Worm (Caenorhabditis elegans) whole organism, L2 larva: ENCODE measurements around the gene K02D10.2.

Source experiments
- C34F6.9 ChIP-seq: fragments of 150-350 bp; optimal IDR thresholded peaks from 2 replicates; lab custom pipeline; 2014; ENCODE audit warnings: missing biosample characterization, missing genetic modification characterization
- F13H6.1 ChIP-seq: sonication (generic microtip); optimal IDR thresholded peaks from 2 replicates; lab custom pipeline; 2016; ENCODE audit warnings: missing genetic modification characterization, missing compliant biosample characterization
- R02D3.7 ChIP-seq: fragments of 150-350 bp; optimal IDR thresholded peaks from 2 replicates; lab custom pipeline; 2014; ENCODE audit warnings: missing biosample characterization, missing genetic modification characterization
- Y55F3AM.14 ChIP-seq: fragments of 200-800 bp; sonication (Bioruptor generic); optimal IDR thresholded peaks from 2 replicates; lab custom pipeline; 2018; ENCODE audit warnings: mild to moderate bottlenecking, missing genetic modification characterization, missing compliant biosample characterization
- ZK546.5 ChIP-seq: sonication (generic microtip); optimal IDR thresholded peaks from 2 replicates; lab custom pipeline; 2017; ENCODE audit warnings: missing biosample characterization, missing genetic modification characterization
- alr-1 ChIP-seq: fragments of 150-350 bp; optimal IDR thresholded peaks from 2 replicates; lab custom pipeline; 2014; ENCODE audit warnings: missing biosample characterization, missing genetic modification characterization
- aly-2 ChIP-seq: fragments of 150-350 bp; optimal IDR thresholded peaks from 2 replicates; lab custom pipeline; 2014; ENCODE audit warnings: missing biosample characterization, missing genetic modification characterization
- ama-1 ChIP-seq: fragments of 150-350 bp; optimal IDR thresholded peaks from 2 replicates; lab custom pipeline; 2018; ENCODE audit warnings: inconsistent platforms
- blmp-1 ChIP-seq: sonication (generic microtip); optimal IDR thresholded peaks from 2 replicates; lab custom pipeline; 2017; ENCODE audit warnings: missing genetic modification characterization, mild to moderate bottlenecking, missing compliant biosample characterization, antibody characterized with exemption, moderate library complexity; ENCODE audit not compliant: insufficient read depth
- ceh-16 ChIP-seq: fragments of 150-350 bp; optimal IDR thresholded peaks from 2 replicates; lab custom pipeline; 2014; ENCODE audit warnings: missing biosample characterization, missing genetic modification characterization
- ceh-82 ChIP-seq: fragments of 150-350 bp; optimal IDR thresholded peaks from 2 replicates; lab custom pipeline; 2014; ENCODE audit warnings: missing biosample characterization, missing genetic modification characterization
- crh-2 ChIP-seq: sonication (generic microtip); optimal IDR thresholded peaks from 2 replicates; lab custom pipeline; 2017; ENCODE audit warnings: missing biosample characterization, missing genetic modification characterization
- dmd-4 ChIP-seq: sonication (generic microtip); optimal IDR thresholded peaks from 2 replicates; lab custom pipeline; 2017; ENCODE audit warnings: missing biosample characterization, missing genetic modification characterization
- egl-27 ChIP-seq: sonication (generic microtip); optimal IDR thresholded peaks from 3 replicates; lab custom pipeline; 2017; ENCODE audit warnings: missing biosample characterization, missing genetic modification reagents, missing genetic modification characterization
- elt-1 ChIP-seq: fragments of 150-350 bp; optimal IDR thresholded peaks from 2 replicates; lab custom pipeline; 2014; ENCODE audit warnings: missing biosample characterization, missing genetic modification characterization
- elt-3 ChIP-seq: sonication (generic microtip); optimal IDR thresholded peaks from 2 replicates; lab custom pipeline; 2017; ENCODE audit warnings: missing biosample characterization, missing genetic modification characterization
- fos-1 ChIP-seq: fragments of 150-350 bp; optimal IDR thresholded peaks from 2 replicates; lab custom pipeline; 2014; ENCODE audit warnings: missing biosample characterization, missing genetic modification characterization
- gmeb-1 ChIP-seq: fragments of 150-350 bp; optimal IDR thresholded peaks from 2 replicates; lab custom pipeline; 2014; ENCODE audit warnings: missing biosample characterization, missing genetic modification characterization
- lin-11 ChIP-seq: fragments of 150-350 bp; sonication (generic microtip); optimal IDR thresholded peaks from 2 replicates; lab custom pipeline; 2014; ENCODE audit warnings: missing biosample characterization, missing genetic modification characterization, inconsistent platforms, mixed read lengths
- lin-13 ChIP-seq: fragments of 150-350 bp; optimal IDR thresholded peaks from 2 replicates; lab custom pipeline; 2014; ENCODE audit warnings: missing biosample characterization, missing genetic modification reagents, missing genetic modification characterization
- lin-39 ChIP-seq: fragments of 150-350 bp; optimal IDR thresholded peaks from 2 replicates; lab custom pipeline; 2014; ENCODE audit warnings: missing biosample characterization, missing genetic modification reagents, missing genetic modification characterization
- lsy-2 ChIP-seq, 2 experiments: fragments of 150-350 bp in 1 of 2; sonication (generic microtip) in 1 of 2; optimal IDR thresholded peaks; 2 replicates each; lab custom pipeline; 2014 to 2017; ENCODE audit warnings: missing biosample characterization in 2 of 2, missing genetic modification characterization in 2 of 2
- mab-5 ChIP-seq: fragments of 150-350 bp; optimal IDR thresholded peaks from 2 replicates; lab custom pipeline; 2014; ENCODE audit warnings: missing biosample characterization, missing genetic modification characterization
- mbf-1 ChIP-seq: sonication (generic microtip); optimal IDR thresholded peaks from 2 replicates; lab custom pipeline; 2017; ENCODE audit warnings: missing biosample characterization, missing genetic modification characterization
- mdl-1 ChIP-seq, 2 experiments: fragments of 150-350 bp in 1 of 2; sonication (generic microtip) in 1 of 2; optimal IDR thresholded peaks; 2 replicates each; lab custom pipeline; 2017; ENCODE audit warnings: missing biosample characterization in 2 of 2, missing genetic modification characterization in 2 of 2
- nhr-10 ChIP-seq: sonication (generic microtip); optimal IDR thresholded peaks from 2 replicates; lab custom pipeline; 2017; ENCODE audit warnings: missing biosample characterization, missing genetic modification characterization
- nhr-11 ChIP-seq: fragments of 150-350 bp; optimal IDR thresholded peaks from 2 replicates; lab custom pipeline; 2014; ENCODE audit warnings: missing biosample characterization, missing genetic modification characterization
- nhr-12 ChIP-seq: fragments of 150-350 bp; optimal IDR thresholded peaks from 2 replicates; lab custom pipeline; 2014; ENCODE audit warnings: missing biosample characterization, missing genetic modification characterization
- nhr-129 ChIP-seq: fragments of 150-350 bp; optimal IDR thresholded peaks from 2 replicates; lab custom pipeline; 2014; ENCODE audit warnings: missing biosample characterization, missing genetic modification characterization
- nhr-21 ChIP-seq: fragments of 150-350 bp; optimal IDR thresholded peaks from 2 replicates; lab custom pipeline; 2014; ENCODE audit warnings: missing biosample characterization, missing genetic modification characterization
- nhr-23 ChIP-seq: fragments of 150-350 bp; optimal IDR thresholded peaks from 2 replicates; lab custom pipeline; 2014; ENCODE audit warnings: missing biosample characterization, missing genetic modification reagents, missing genetic modification characterization
- nhr-237 ChIP-seq: fragments of 150-350 bp; optimal IDR thresholded peaks from 2 replicates; lab custom pipeline; 2014; ENCODE audit warnings: missing biosample characterization, missing genetic modification characterization
- nhr-25 ChIP-seq: fragments of 150-350 bp; sonication (generic microtip); optimal IDR thresholded peaks from 3 replicates; lab custom pipeline; 2014; ENCODE audit warnings: missing biosample characterization, missing genetic modification characterization
- nhr-6 ChIP-seq: fragments of 150-350 bp; optimal IDR thresholded peaks from 2 replicates; lab custom pipeline; 2014; ENCODE audit warnings: missing biosample characterization, missing genetic modification characterization
- nhr-77 ChIP-seq: fragments of 150-350 bp; optimal IDR thresholded peaks from 2 replicates; lab custom pipeline; 2014; ENCODE audit warnings: missing biosample characterization, missing genetic modification characterization
- peb-1 ChIP-seq: fragments of 150-350 bp; optimal IDR thresholded peaks from 2 replicates; lab custom pipeline; 2014; ENCODE audit warnings: missing biosample characterization, missing genetic modification characterization
- sem-4 ChIP-seq: fragments of 150-350 bp; optimal IDR thresholded peaks from 2 replicates; lab custom pipeline; 2014; ENCODE audit warnings: missing biosample characterization, missing genetic modification reagents, missing genetic modification characterization
- skn-1 ChIP-seq: sonication (generic microtip); optimal IDR thresholded peaks from 2 replicates; lab custom pipeline; 2017; ENCODE audit warnings: missing biosample characterization, missing genetic modification characterization
- sma-3 ChIP-seq: sonication (generic microtip); optimal IDR thresholded peaks from 2 replicates; lab custom pipeline; 2016; ENCODE audit warnings: missing genetic modification reagents, missing genetic modification characterization, missing compliant biosample characterization
- sma-9 ChIP-seq, 2 experiments: fragments of 150-350 bp in 1 of 2; sonication (generic microtip) in 1 of 2; optimal IDR thresholded peaks; 2 replicates each; lab custom pipeline; 2014 to 2016; ENCODE audit warnings: missing genetic modification characterization in 2 of 2, mild to moderate bottlenecking in 1 of 2, missing biosample characterization in 1 of 2, missing compliant biosample characterization in 1 of 2, missing genetic modification reagents in 1 of 2, moderate library complexity in 1 of 2
- snpc-4 ChIP-seq: fragments of 150-350 bp; optimal IDR thresholded peaks from 2 replicates; lab custom pipeline; 2014; ENCODE audit warnings: missing biosample characterization, missing genetic modification characterization
- unc-39 ChIP-seq: fragments of 150-350 bp; optimal IDR thresholded peaks from 2 replicates; lab custom pipeline; 2014; ENCODE audit warnings: missing biosample characterization, missing genetic modification characterization
- unc-55 ChIP-seq: fragments of 150-350 bp; sonication (generic microtip); optimal IDR thresholded peaks from 3 replicates; lab custom pipeline; 2014; ENCODE audit warnings: missing biosample characterization, missing genetic modification reagents, missing genetic modification characterization
- unc-62 ChIP-seq: fragments of 150-350 bp; optimal IDR thresholded peaks from 2 replicates; lab custom pipeline; 2014; ENCODE audit warnings: missing biosample characterization, missing genetic modification reagents, missing genetic modification characterization
- zag-1 ChIP-seq: fragments of 150-350 bp; optimal IDR thresholded peaks from 2 replicates; lab custom pipeline; 2014; ENCODE audit warnings: missing biosample characterization, missing genetic modification characterization
- ztf-1 ChIP-seq: fragments of 200-800 bp; sonication (Bioruptor generic); conservative IDR thresholded peaks from 2 replicates; pipeline ENCODE4 v1.3.6; 2022; ENCODE audit warnings: missing genetic modification characterization, missing compliant biosample characterization
- ztf-11 ChIP-seq: sonication (generic microtip); optimal IDR thresholded peaks from 2 replicates; lab custom pipeline; 2017; ENCODE audit warnings: missing biosample characterization, missing genetic modification characterization
- ztf-4 ChIP-seq: fragments of 150-350 bp; optimal IDR thresholded peaks from 2 replicates; lab custom pipeline; 2014; ENCODE audit warnings: missing biosample characterization, missing genetic modification characterization

Gene K02D10.2

DNA sequence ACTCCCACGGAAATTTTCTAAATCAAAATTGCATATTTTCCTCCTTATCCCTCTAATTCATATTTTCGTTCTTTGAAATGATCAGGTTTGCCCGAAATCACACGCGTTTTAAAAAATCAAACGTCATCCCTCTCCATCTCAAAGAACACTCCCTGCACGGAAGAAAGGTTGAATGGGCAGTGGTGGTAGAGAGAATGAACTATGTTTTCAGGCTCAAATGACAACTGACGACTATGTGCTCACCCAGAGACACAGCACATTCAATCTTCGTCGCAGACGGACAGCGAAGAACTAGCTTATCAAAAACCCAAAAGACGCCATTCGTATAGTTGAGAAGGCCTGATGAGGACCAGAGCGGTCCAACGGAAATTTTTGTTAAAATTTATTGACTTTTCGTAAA lies 31.3 kb downstream of the K02D10.2 start:
- TF ChIP-seq lsy-2 (tag; optimal IDR thresholded peaks at IDR 0.05; lab: Kevin White, UChicago) (peak in 1 of 2 experiments; percentile 26), sma-3 (GFP tag; lab: Kevin White, UChicago) (no peak), Y55F3AM.14 (no peak), C34F6.9 (tag; lab: Kevin White, UChicago) (peak; percentile 40), mab-5 (tag; lab: Kevin White, UChicago) (no peak), dmd-4 (no peak), elt-3 (tag; lab: Kevin White, UChicago) (no peak), ztf-4 (tag; lab: Kevin White, UChicago) (peak; percentile 32), lin-13 (GFP tag; lab: Kevin White, UChicago) (no peak), ztf-11 (tag; lab: Kevin White, UChicago) (no peak), nhr-129 (tag; lab: Kevin White, UChicago) (peak; percentile 68)

DNA sequence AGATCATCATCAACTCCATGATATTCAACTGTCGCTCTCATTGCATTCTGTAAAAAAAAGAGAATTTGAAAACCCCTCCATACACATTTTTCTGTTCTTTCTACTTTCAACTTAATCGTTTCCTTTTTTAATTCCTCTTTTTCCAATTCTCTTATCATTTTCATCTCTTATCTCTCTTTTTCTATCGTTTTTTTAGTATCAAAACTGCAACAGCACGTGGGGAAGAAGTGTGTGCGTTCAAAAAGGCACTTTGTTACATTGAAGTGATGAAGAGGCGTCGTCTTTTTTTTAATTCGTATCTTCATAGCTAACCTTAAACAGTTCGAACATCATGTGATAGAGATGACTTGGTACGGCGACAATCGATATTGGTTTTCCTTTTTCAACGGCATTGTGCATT lies 31.9 kb downstream of the K02D10.2 start:
- TF ChIP-seq nhr-10 (tag; lab: Kevin White, UChicago) (no peak), lin-11 (tag; lab: Kevin White, UChicago) (no peak), snpc-4 (no peak), F13H6.1 (tag; lab: Kevin White, UChicago) (peak; percentile 54), alr-1 (tag; lab: Kevin White, UChicago) (no peak), elt-1 (tag; lab: Kevin White, UChicago) (no peak), nhr-25 (tag; lab: Kevin White, UChicago) (peak; percentile 88), nhr-6 (tag; lab: Kevin White, UChicago) (no peak), mab-5 (tag; lab: Kevin White, UChicago) (no peak), ztf-11 (tag; lab: Kevin White, UChicago) (no peak), nhr-23 (no peak), lin-13 (GFP tag; lab: Kevin White, UChicago) (no peak), lsy-2 (tag; optimal IDR thresholded peaks at IDR 0.05; lab: Kevin White, UChicago) (peak in 1 of 2 experiments; percentile 32), lin-39 (tag; lab: Kevin White, UChicago) (no peak), ztf-4 (tag; lab: Kevin White, UChicago) (no peak), ceh-16 (tag; lab: Kevin White, UChicago) (no peak), sem-4 (tag; lab: Kevin White, UChicago) (peak; percentile 23), R02D3.7 (no peak), ZK546.5 (tag; lab: Kevin White, UChicago) (no peak), nhr-77 (tag; lab: Kevin White, UChicago) (no peak), ztf-1 (GFP tag; lab: Robert Waterston, UW) (no peak), nhr-237 (tag; lab: Kevin White, UChicago) (no peak), nhr-129 (tag; lab: Kevin White, UChicago) (peak; percentile 37), ceh-82 (tag; lab: Kevin White, UChicago) (no peak), ama-1 (lab: Kevin White, UChicago) (no peak), aly-2 (tag; lab: Kevin White, UChicago) (no peak), dmd-4 (no peak), mdl-1 (tag; optimal IDR thresholded peaks at IDR 0.05; lab: Kevin White, UChicago) (peak; percentile 46 to 78), nhr-21 (tag; lab: Kevin White, UChicago) (peak; percentile 75), elt-3 (tag; lab: Kevin White, UChicago) (no peak), sma-9 (GFP tag; optimal IDR thresholded peaks at IDR 0.05; lab: Kevin White, UChicago) (peak; percentile 95), sma-9 (tag; optimal IDR thresholded peaks at IDR 0.05; lab: Kevin White, UChicago) (no peak), gmeb-1 (tag; lab: Kevin White, UChicago) (peak; percentile 73), nhr-12 (tag; lab: Kevin White, UChicago) (no peak), peb-1 (no peak), unc-39 (tag; lab: Kevin White, UChicago) (no peak), sma-3 (GFP tag; lab: Kevin White, UChicago) (peak; percentile 79), crh-2 (tag; lab: Kevin White, UChicago) (peak; percentile 84), skn-1 (no peak), egl-27 (tag; lab: Kevin White, UChicago) (no peak), unc-62 (GFP tag; lab: Kevin White, UChicago) (no peak), zag-1 (tag; lab: Kevin White, UChicago) (no peak), nhr-11 (no peak), unc-55 (GFP tag; lab: Kevin White, UChicago) (no peak), fos-1 (peak; percentile 95), C34F6.9 (tag; lab: Kevin White, UChicago) (no peak), mbf-1 (tag; lab: Kevin White, UChicago) (no peak), blmp-1 (peak; percentile 47), Y55F3AM.14 (no peak)
